Worm (Caenorhabditis elegans): ENCODE results near the gene selt-1.1.

The selt-1.1 gene

DNA sequence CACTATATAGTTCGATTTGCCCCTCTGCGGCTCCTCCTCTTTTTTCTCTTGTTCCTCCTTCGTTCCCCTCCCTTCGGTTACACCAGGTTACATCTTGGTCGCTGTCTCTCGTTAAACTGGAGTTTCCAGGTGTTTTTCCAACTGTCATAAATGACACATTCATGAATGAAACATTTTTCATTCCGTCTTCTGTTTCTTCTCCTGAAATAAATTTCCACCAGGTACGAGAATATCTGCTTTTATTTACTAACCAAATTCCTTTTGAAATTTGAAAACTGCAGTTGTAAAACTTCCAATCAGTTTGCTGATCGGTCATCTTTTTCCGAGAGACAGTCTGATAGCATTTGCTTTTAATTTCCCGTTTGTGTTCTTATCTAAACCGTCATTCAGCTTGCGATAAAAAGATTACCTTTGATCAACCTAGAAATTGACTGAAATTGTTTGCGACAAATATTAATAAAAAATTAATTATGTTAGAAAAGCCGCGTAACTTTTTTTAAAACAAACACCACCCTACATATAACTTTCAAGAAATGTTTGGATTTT is 10.0 kb upstream of the selt-1.1 start, which contains the start of gene C35C5.10:
C35C5.10 (plus strand) TSS at position 51 of the 546 bp plus-strand sequence.
- TF ChIP-seq sea-1 (GFP tag; conservative IDR thresholded peaks at IDR 0.05) = no peak
- TF ChIP-seq scrt-1 (GFP tag; IDR thresholded peaks at IDR 0.05) = no peak
- TF ChIP-seq tbx-37 (GFP tag; conservative IDR thresholded peaks at IDR 0.05) = no peak
- no peak for TF ChIP-seq ceh-36 (tag; optimal IDR thresholded peaks at IDR 0.05)
- TF ChIP-seq tbx-11 (GFP tag; IDR thresholded peaks at IDR 0.05) = no peak
- TF ChIP-seq F13C5.2 (tag; optimal IDR thresholded peaks at IDR 0.05) = no peak
- TF ChIP-seq pes-1 (GFP tag; IDR thresholded peaks at IDR 0.05) = no peak
- no peak for TF ChIP-seq tra-4 (tag; optimal IDR thresholded peaks at IDR 0.05)
- no peak for TF ChIP-seq hmbx-1 (tag; optimal IDR thresholded peaks at IDR 0.05)
- TF ChIP-seq ama-1 (optimal IDR thresholded peaks at IDR 0.05) = no peak
- TF ChIP-seq ets-7 (tag; optimal IDR thresholded peaks at IDR 0.05) = no peak
- TF ChIP-seq hnd-1 (tag; optimal IDR thresholded peaks at IDR 0.05) = no peak
- TF ChIP-seq aly-1 (tag; optimal IDR thresholded peaks at IDR 0.05) = no peak
- no peak for TF ChIP-seq flt-1 (GFP tag; IDR thresholded peaks at IDR 0.05)
- TF ChIP-seq hmg-4 (GFP tag; optimal IDR thresholded peaks at IDR 0.05) = no peak
- TF ChIP-seq ceh-13 (GFP tag; optimal IDR thresholded peaks at IDR 0.05) = no peak
- no peak for TF ChIP-seq B0310.2 (tag; optimal IDR thresholded peaks at IDR 0.05)

DNA sequence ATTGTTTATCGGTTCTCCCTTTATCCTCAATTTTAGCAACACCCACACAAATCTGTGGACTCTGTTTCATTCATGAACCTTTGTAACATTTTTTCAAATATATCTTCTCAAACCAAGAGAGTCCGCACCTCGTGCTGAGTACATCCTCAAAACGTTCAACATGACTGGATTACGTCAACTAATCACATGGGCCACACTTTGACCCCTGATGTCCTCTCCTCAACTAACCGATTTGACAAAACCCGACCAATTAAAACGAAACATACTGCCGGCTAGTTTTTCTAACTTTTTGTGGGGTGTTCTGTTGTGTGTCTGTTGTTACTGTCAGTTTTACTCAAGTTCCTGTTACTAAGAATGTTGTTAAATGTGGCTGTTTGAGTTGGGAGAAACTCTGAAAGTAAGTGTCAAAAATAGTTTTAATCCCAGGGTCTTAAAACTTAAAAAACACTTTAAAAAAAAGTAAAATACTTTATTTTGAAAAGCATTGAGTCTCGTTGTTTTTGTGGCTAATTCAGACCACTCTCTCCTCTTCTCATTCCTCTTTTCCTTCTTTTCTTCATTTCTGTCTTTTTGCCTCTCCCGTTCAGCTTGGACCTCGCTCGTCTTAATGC is 9.3 kb upstream of the selt-1.1 start:
- no peak for TF ChIP-seq tbx-37 (GFP tag; conservative IDR thresholded peaks at IDR 0.05)
- TF ChIP-seq ceh-13 (GFP tag; optimal IDR thresholded peaks at IDR 0.05) = no peak

DNA sequence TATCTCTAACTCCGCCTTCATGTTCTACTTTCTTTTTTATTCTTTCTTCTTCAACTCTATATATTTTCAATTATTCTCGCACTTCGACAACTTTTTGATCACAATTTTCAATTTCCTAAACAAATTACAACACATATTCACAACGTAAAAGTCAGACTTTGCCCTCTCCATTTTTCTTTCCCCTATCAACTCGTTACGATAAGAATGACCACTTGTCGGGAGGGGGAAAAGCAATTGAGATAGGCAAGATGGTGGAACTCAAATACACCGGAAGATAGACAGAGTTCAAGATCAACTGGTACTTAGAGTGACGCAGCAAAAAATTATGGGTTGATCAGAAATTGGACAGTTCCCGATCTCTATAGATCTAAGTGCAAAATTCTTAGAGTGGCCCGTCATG is 8.8 kb upstream of the selt-1.1 start:
- TF ChIP-seq F13C5.2 (tag; optimal IDR thresholded peaks at IDR 0.05) (no peak), hmg-4 (GFP tag; optimal IDR thresholded peaks at IDR 0.05) (no peak), tbx-11 (GFP tag; IDR thresholded peaks at IDR 0.05) (no peak), scrt-1 (GFP tag; IDR thresholded peaks at IDR 0.05) (no peak), sea-1 (GFP tag; conservative IDR thresholded peaks at IDR 0.05) (no peak), ets-7 (tag; optimal IDR thresholded peaks at IDR 0.05) (no peak), tra-4 (tag; optimal IDR thresholded peaks at IDR 0.05) (no peak), B0310.2 (tag; optimal IDR thresholded peaks at IDR 0.05) (no peak), ceh-36 (tag; optimal IDR thresholded peaks at IDR 0.05) (no peak), tbx-37 (GFP tag; conservative IDR thresholded peaks at IDR 0.05) (no peak), pes-1 (GFP tag; IDR thresholded peaks at IDR 0.05) (no peak), hnd-1 (tag; optimal IDR thresholded peaks at IDR 0.05) (no peak), aly-1 (tag; optimal IDR thresholded peaks at IDR 0.05) (no peak), ceh-13 (GFP tag; optimal IDR thresholded peaks at IDR 0.05) (no peak), ama-1 (optimal IDR thresholded peaks at IDR 0.05) (no peak), flt-1 (GFP tag; IDR thresholded peaks at IDR 0.05) (no peak), hmbx-1 (tag; optimal IDR thresholded peaks at IDR 0.05) (no peak)

DNA sequence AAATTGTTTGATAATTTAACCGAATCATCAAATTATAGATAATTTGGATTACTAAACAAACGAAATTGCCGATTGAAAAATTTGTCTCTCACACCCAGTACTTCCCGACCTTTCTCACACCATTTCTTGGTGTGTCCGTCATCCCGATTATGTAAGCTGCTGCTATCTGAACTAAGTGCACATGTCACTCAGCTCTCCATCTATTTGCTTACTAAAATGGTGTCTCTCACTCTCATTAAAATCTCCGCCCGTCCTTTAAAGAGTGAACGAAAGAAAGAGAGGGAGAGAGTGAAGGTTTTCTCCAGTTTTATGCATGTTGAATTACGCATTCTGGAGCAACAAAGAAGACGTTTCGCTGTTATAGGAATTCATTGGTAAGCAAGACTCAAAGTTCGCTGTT is 8.2 kb upstream of the selt-1.1 start:
- TF ChIP-seq tra-4 (tag; optimal IDR thresholded peaks at IDR 0.05) (no peak), F13C5.2 (tag; optimal IDR thresholded peaks at IDR 0.05) (no peak), ceh-36 (tag; optimal IDR thresholded peaks at IDR 0.05) (no peak), ceh-13 (GFP tag; optimal IDR thresholded peaks at IDR 0.05) (no peak), B0310.2 (tag; optimal IDR thresholded peaks at IDR 0.05) (no peak), pes-1 (GFP tag; IDR thresholded peaks at IDR 0.05) (no peak), sea-1 (GFP tag; conservative IDR thresholded peaks at IDR 0.05) (no peak), aly-1 (tag; optimal IDR thresholded peaks at IDR 0.05) (no peak), ets-7 (tag; optimal IDR thresholded peaks at IDR 0.05) (no peak), hnd-1 (tag; optimal IDR thresholded peaks at IDR 0.05) (no peak), hmg-4 (GFP tag; optimal IDR thresholded peaks at IDR 0.05) (no peak), tbx-37 (GFP tag; conservative IDR thresholded peaks at IDR 0.05) (no peak), tbx-11 (GFP tag; IDR thresholded peaks at IDR 0.05) (no peak), scrt-1 (GFP tag; IDR thresholded peaks at IDR 0.05) (no peak)

DNA sequence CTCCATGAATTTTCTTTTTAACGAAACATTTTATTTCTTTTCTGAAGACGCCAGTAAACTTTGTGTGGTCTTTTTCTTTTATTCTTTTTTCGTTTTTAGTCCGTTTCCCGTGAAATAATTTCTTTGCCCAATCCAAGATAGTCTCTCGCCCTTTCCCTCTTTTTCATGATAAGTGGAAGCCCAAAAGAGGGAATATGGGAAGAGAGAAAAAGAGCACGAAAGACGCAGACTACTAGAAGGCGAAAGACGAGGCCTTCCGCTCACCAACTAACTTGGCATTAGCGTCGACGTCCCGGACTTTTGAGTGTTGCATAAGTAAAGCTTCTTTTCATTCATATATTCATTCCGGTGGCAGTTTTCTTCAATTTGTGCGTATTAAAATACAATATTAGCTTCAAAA is 6.6 kb upstream of the selt-1.1 start:
- TF ChIP-seq aly-1 (tag; optimal IDR thresholded peaks at IDR 0.05) (no peak), sea-1 (GFP tag; conservative IDR thresholded peaks at IDR 0.05) (no peak), F13C5.2 (tag; optimal IDR thresholded peaks at IDR 0.05) (no peak), ceh-36 (tag; optimal IDR thresholded peaks at IDR 0.05) (no peak), hmg-4 (GFP tag; optimal IDR thresholded peaks at IDR 0.05) (no peak), tbx-37 (GFP tag; conservative IDR thresholded peaks at IDR 0.05) (no peak), hnd-1 (tag; optimal IDR thresholded peaks at IDR 0.05) (no peak), B0310.2 (tag; optimal IDR thresholded peaks at IDR 0.05) (no peak), flt-1 (GFP tag; IDR thresholded peaks at IDR 0.05) (no peak), tra-4 (tag; optimal IDR thresholded peaks at IDR 0.05) (no peak), tbx-11 (GFP tag; IDR thresholded peaks at IDR 0.05) (no peak), ceh-13 (GFP tag; optimal IDR thresholded peaks at IDR 0.05) (no peak)

DNA sequence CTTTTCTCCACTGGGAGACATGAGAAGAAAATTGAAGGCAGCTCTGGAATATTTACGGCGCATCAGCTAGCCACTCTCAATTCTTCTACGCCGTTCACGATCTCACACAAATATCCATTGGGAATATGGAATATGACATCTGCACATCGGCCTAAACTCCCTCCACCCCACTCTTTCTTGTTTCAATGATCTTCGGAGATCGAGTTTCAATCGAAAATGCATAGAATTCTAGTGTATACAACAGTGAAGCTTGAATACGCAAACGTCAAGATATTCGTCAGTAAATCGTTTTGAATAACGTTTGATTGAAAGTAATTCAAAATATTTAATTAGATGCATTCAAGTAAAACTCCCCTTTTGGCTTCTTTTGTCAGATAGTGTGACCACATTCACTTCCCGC is 5.5 kb upstream of the selt-1.1 start:
- no peak for TF ChIP-seq pes-1 (GFP tag; IDR thresholded peaks at IDR 0.05)
- no peak for TF ChIP-seq ceh-36 (tag; optimal IDR thresholded peaks at IDR 0.05)

DNA sequence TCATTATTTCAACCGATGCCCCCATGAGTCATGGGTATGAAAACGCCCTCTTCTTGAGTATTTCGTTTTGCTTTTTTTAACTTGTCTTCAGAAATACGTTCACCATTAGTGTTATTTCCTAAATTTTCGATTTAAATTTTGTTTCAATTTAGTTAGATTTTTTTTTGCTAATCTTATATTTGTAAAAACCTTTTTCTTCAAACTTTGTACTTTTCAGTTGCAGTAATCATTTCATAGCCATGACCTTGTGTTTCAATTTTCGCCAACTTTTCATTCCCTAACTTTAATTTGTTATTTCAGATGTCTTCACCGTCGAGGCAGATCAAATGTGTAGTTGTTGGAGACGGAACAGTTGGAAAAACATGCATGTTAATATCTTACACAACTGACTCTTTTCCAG is 2.0 kb upstream of the selt-1.1 start, which contains the start of gene mig-2:
mig-2 (plus strand) TSS at position 301 of the 400 bp plus-strand sequence.
- no peak for TF ChIP-seq hnd-1 (tag; optimal IDR thresholded peaks at IDR 0.05)

DNA sequence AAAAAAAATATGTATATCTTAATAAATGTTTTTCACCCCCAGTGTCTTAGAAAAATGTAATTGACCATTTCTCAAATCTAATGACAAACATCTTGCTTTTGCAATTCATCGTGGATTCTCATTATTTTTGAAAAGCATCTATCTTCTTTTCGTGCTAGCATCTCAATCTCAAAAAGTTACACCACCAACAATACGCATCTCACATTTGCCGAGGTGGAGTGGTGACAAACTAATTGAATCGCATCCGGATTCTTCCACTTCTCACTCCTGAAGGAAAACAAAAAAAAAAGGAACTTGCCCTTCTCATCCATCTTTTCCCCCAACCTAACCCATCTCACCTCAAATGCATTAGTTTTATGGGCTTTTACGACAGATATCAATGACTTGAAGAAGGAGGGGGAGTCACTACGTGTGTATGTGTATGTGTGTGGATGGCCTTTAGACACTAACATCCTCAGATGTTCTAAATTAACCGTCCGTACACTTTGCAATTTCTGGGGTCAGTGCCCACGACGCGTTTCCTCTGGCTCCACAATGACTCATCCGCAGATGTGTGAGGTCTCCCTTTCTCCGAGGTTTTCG is 1.2 kb upstream of the selt-1.1 start:
- no peak for TF ChIP-seq hmg-4 (GFP tag; optimal IDR thresholded peaks at IDR 0.05)
- TF ChIP-seq hmbx-1 (tag; optimal IDR thresholded peaks at IDR 0.05) = no peak
- no peak for TF ChIP-seq ceh-13 (GFP tag; optimal IDR thresholded peaks at IDR 0.05)
- no peak for TF ChIP-seq tra-4 (tag; optimal IDR thresholded peaks at IDR 0.05)
- no peak for TF ChIP-seq flt-1 (GFP tag; IDR thresholded peaks at IDR 0.05)
- TF ChIP-seq hnd-1 (tag; optimal IDR thresholded peaks at IDR 0.05) = no peak
- TF ChIP-seq B0310.2 (tag; optimal IDR thresholded peaks at IDR 0.05) = no peak
